Worm (Caenorhabditis elegans) whole organism, mixed stage, embryonic: ENCODE results near the gene K09B11.5.
A peak's percentile ranks its signal among the peaks of the same experiment; 100 is the strongest.

Experiments used
- bed-3 ChIP-seq: fragments of 200-800 bp; sonication (Bioruptor generic); optimal IDR thresholded peaks from 3 replicates; lab custom pipeline; 2018; ENCODE audit warnings: mild to moderate bottlenecking, missing genetic modification characterization, moderate library complexity, missing compliant biosample characterization
- blmp-1 ChIP-seq: fragments of 150-350 bp; optimal IDR thresholded peaks from 2 replicates; lab custom pipeline; 2014; ENCODE audit warnings: missing biosample characterization, missing genetic modification characterization
- ceh-39 ChIP-seq: fragments of 150-350 bp; optimal IDR thresholded peaks from 2 replicates; lab custom pipeline; 2014; ENCODE audit warnings: missing biosample characterization, missing genetic modification characterization
- ceh-43 ChIP-seq: fragments of 200-800 bp; sonication (Bioruptor generic); optimal IDR thresholded peaks from 2 replicates; lab custom pipeline; 2018; ENCODE audit warnings: mild to moderate bottlenecking, missing genetic modification characterization, moderate library complexity, missing compliant biosample characterization
- ceh-83 ChIP-seq: fragments of 200-800 bp; sonication (Bioruptor generic); optimal IDR thresholded peaks from 2 replicates; lab custom pipeline; 2018; ENCODE audit warnings: mild to moderate bottlenecking, missing genetic modification characterization, missing compliant biosample characterization
- ces-1 ChIP-seq: fragments of 150-350 bp; optimal IDR thresholded peaks from 2 replicates; lab custom pipeline; 2014; ENCODE audit warnings: missing biosample characterization, missing genetic modification reagents, missing genetic modification characterization
- cnd-1 ChIP-seq: fragments of 200-800 bp; sonication (Bioruptor generic); optimal IDR thresholded peaks from 2 replicates; lab custom pipeline; 2018; ENCODE audit warnings: mild to moderate bottlenecking, missing genetic modification characterization, missing compliant biosample characterization
- drap-1 ChIP-seq: fragments of 200-800 bp; sonication (Bioruptor generic); optimal IDR thresholded peaks from 3 replicates; lab custom pipeline; 2018; ENCODE audit warnings: mild to moderate bottlenecking, missing genetic modification characterization, missing compliant biosample characterization
- elt-1 ChIP-seq: sonication (generic microtip); optimal IDR thresholded peaks from 2 replicates; lab custom pipeline; 2017; ENCODE audit warnings: missing genetic modification characterization, mild to moderate bottlenecking, missing compliant biosample characterization, antibody characterized with exemption, moderate library complexity, borderline replicate concordance; ENCODE audit not compliant: insufficient read depth
- lin-13 ChIP-seq: fragments of 150-350 bp; optimal IDR thresholded peaks from 2 replicates; lab custom pipeline; 2014; ENCODE audit warnings: missing biosample characterization, missing genetic modification characterization
- pha-4 ChIP-seq: fragments of 150-350 bp; optimal IDR thresholded peaks from 2 replicates; lab custom pipeline; 2018; ENCODE audit warnings: missing biosample characterization, missing genetic modification reagents, missing genetic modification characterization
- snpc-4 ChIP-seq: fragments of 150-350 bp; optimal IDR thresholded peaks from 2 replicates; lab custom pipeline; 2014; ENCODE audit warnings: missing biosample characterization, missing genetic modification characterization
- unc-120 ChIP-seq: sonication (generic microtip); optimal IDR thresholded peaks from 2 replicates; lab custom pipeline; 2017; ENCODE audit warnings: missing genetic modification characterization, missing compliant biosample characterization; ENCODE audit not compliant: poor library complexity, severe bottlenecking
- unc-39 ChIP-seq: fragments of 150-350 bp; optimal IDR thresholded peaks from 2 replicates; lab custom pipeline; 2014; ENCODE audit warnings: missing biosample characterization, missing genetic modification characterization
- ztf-11 ChIP-seq: fragments of 150-350 bp; optimal IDR thresholded peaks from 2 replicates; lab custom pipeline; 2014; ENCODE audit warnings: missing biosample characterization, missing genetic modification characterization

The K09B11.5 gene

DNA sequence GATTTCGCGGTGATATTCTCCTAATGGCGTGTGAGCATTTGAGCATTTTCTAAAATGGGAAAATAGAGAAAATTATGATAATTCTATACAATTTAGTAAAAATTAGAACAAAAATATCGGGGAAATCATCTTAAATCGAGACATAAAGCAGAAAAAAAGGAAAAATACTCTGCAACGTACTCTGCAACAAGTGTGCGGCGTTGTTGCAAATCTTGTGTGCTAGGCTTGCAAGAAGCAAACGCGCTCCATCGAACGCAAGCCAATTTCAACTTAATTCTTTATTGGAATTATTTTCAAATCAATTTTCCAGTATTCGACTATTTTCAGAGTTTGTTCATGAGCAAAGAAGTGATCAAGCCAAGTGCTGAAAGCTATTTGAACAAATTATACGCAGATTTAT lies 47.8 kb downstream of the K09B11.5 start, which contains the start of the genes Y62E10A.20, Y62E10A.23 and mdt-9 (continued):
- TF ChIP-seq ceh-39 (tag; lab: Kevin White, UChicago) (peak; percentile 78), ceh-43 (GFP tag; lab: Kevin White, UChicago) (peak; percentile 74), bed-3 (no peak), snpc-4 (tag; lab: Kevin White, UChicago) (no peak), unc-39 (tag; lab: Kevin White, UChicago) (no peak)

DNA sequence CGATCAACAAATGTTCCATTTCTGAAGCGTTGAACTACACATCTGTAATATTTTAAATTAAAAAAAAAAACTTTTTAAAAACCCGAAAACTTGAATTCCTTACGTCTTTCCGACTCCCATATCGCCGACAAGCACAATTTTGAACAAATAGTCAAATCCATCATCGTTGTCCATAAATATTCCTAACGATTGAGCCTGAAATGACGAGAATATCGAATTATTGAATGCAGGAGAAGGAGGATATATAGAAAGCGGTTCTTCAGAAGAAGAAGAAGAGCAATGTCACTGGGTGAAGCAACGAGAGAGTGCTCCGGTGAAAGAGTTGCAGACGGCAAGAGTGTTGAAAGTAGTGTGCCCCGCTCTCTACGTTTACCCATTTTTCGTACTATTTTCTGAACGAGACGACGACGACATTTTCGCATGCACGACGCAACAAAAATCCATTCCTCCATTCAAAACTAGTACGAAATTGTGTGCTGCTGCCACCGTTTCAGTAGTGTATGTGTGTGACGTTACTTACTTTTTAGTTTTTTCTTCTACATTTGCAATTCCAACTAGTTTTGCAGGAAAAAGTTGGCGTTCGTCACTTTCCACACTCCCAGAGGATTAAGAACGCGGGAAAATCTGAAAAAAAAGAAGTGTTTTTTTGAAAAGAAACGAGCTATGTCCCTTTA lies 49.9 kb downstream of the K09B11.5 start, which contains the start of gene rab-19:
Gene rab-19 (minus strand): TSS at position 624 of the 674 bp plus-strand sequence.
- TF ChIP-seq elt-1 (no peak), ces-1 (GFP tag; lab: Kevin White, UChicago) (peak; percentile 91)

DNA sequence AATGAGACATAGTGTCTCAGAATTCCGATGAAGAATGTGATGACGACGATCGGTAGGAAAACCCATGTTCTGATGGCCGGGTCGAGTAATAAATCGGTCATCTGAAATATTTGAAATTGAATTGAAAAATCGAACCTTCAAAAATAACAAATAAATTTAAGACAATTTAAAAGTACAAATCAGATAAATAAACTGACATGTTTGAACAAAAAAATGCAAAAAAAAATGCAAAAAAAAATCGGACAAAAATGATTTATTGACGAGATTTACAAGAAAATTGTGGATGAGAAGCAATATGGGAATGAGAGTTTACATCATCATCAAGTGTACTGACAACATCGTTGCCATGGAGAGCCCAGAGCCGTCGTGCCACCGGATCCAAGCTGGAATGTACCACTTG lies 52.0 kb downstream of the K09B11.5 start, which contains the start of gene emc-3:
Gene emc-3 (minus strand): TSS at position 101 of the 400 bp plus-strand sequence.
- no peak for TF ChIP-seq ceh-43 (GFP tag; lab: Kevin White, UChicago)
- TF ChIP-seq ceh-83 (GFP tag; lab: Kevin White, UChicago): no peak
- TF ChIP-seq ceh-39 (tag; lab: Kevin White, UChicago): no peak
- no peak for TF ChIP-seq pha-4 (tag; lab: Kevin White, UChicago)
- TF ChIP-seq drap-1 (GFP tag; lab: Kevin White, UChicago): no peak
- TF ChIP-seq cnd-1 (tag; lab: Kevin White, UChicago): no peak
- no peak for TF ChIP-seq lin-13 (tag; lab: Kevin White, UChicago)
- TF ChIP-seq ztf-11 (tag; lab: Kevin White, UChicago): no peak
- TF ChIP-seq blmp-1 (tag; lab: Kevin White, UChicago): no peak
- TF ChIP-seq bed-3: no peak
- no peak for TF ChIP-seq unc-120 (tag; lab: Kevin White, UChicago)
